Fruit fly (Drosophila melanogaster) whole organism, embryonic: ENCODE measurements around the gene grnd.

Source experiments
- Abd-B ChIP-seq: fragments of 200-800 bp; sonication (Bioruptor generic); optimal IDR thresholded peaks from 2 replicates; lab custom pipeline; 2018; ENCODE audit warnings: missing biosample characterization, mild to moderate bottlenecking, missing genetic modification characterization, moderate library complexity
- Asciz ChIP-seq: fragments of 200-800 bp; sonication (Bioruptor generic); optimal IDR thresholded peaks from 2 replicates; lab custom pipeline; 2017; ENCODE audit warnings: missing biosample characterization, mild to moderate bottlenecking, missing genetic modification characterization, missing genetic modification reagents
- CG10321 ChIP-seq: fragments of 200-800 bp; sonication (Bioruptor generic); IDR thresholded peaks from 2 replicates; pipeline ENCODE4 v1.3.6; 2022; ENCODE audit warnings: missing biosample characterization, missing genetic modification characterization
- CG10543 ChIP-seq: fragments of 200-800 bp; sonication (Bioruptor generic); optimal IDR thresholded peaks from 3 replicates; lab custom pipeline; 2017; ENCODE audit warnings: missing biosample characterization, mild to moderate bottlenecking, missing genetic modification characterization, moderate library complexity
- CG11456 ChIP-seq: fragments of 200-800 bp; sonication (Bioruptor generic); IDR thresholded peaks from 3 replicates; pipeline ENCODE4 v1.3.6; 2022; ENCODE audit warnings: missing biosample characterization, missing genetic modification characterization
- CG11560 ChIP-seq: fragments of 200-800 bp; sonication (Bioruptor generic); IDR thresholded peaks from 3 replicates; pipeline ENCODE4 v1.3.6; 2022; ENCODE audit warnings: missing biosample characterization, missing genetic modification characterization
- CG12391 ChIP-seq: fragments of 200-800 bp; sonication (Bioruptor generic); optimal IDR thresholded peaks from 3 replicates; lab custom pipeline; 2018; ENCODE audit warnings: missing biosample characterization, mild to moderate bottlenecking, missing genetic modification characterization, moderate library complexity
- CG14710 ChIP-seq: fragments of 200-800 bp; sonication (Bioruptor generic); optimal IDR thresholded peaks from 3 replicates; lab custom pipeline; 2019; ENCODE audit warnings: missing biosample characterization, mild to moderate bottlenecking, missing genetic modification characterization, moderate library complexity
- CG15269 ChIP-seq: fragments of 200-800 bp; sonication (Bioruptor generic); optimal IDR thresholded peaks from 2 replicates; lab custom pipeline; 2018; ENCODE audit warnings: missing biosample characterization, mild to moderate bottlenecking, missing genetic modification characterization, moderate library complexity
- CG1529 ChIP-seq: fragments of 200-800 bp; sonication (Bioruptor generic); optimal IDR thresholded peaks from 3 replicates; lab custom pipeline; 2018; ENCODE audit warnings: missing biosample characterization, missing genetic modification characterization
- CG18476 ChIP-seq: fragments of 200-800 bp; sonication (Bioruptor generic); optimal IDR thresholded peaks from 2 replicates; lab custom pipeline; 2016; ENCODE audit warnings: missing biosample characterization, mild to moderate bottlenecking, missing genetic modification characterization
- CG2875 ChIP-seq: fragments of 200-800 bp; sonication (Bioruptor generic); optimal IDR thresholded peaks from 2 replicates; lab custom pipeline; 2017; ENCODE audit warnings: missing biosample characterization, mild to moderate bottlenecking, missing genetic modification characterization, missing genetic modification reagents
- CG43689 ChIP-seq: fragments of 200-800 bp; sonication (Bioruptor generic); IDR thresholded peaks from 2 replicates; pipeline ENCODE4 v1.3.6; 2022; ENCODE audit warnings: missing biosample characterization, missing genetic modification characterization
- CG5180 ChIP-seq: fragments of 200-800 bp; sonication (Bioruptor generic); optimal IDR thresholded peaks from 3 replicates; lab custom pipeline; 2017; ENCODE audit warnings: missing biosample characterization, missing genetic modification characterization, mild to moderate bottlenecking, moderate library complexity, missing genetic modification reagents
- CG6272 ChIP-seq: fragments of 200-800 bp; sonication (Bioruptor generic); IDR thresholded peaks from 2 replicates; pipeline ENCODE4 v1.3.6; 2022; ENCODE audit warnings: missing biosample characterization, missing genetic modification characterization
- CG6654 ChIP-seq: fragments of 200-800 bp; sonication (Bioruptor generic); optimal IDR thresholded peaks from 2 replicates; lab custom pipeline; 2017; ENCODE audit warnings: missing biosample characterization, mild to moderate bottlenecking, missing genetic modification characterization
- CG6683 ChIP-seq: fragments of 200-800 bp; sonication (Bioruptor generic); optimal IDR thresholded peaks from 2 replicates; lab custom pipeline; 2017; ENCODE audit warnings: missing biosample characterization, mild to moderate bottlenecking, missing genetic modification characterization, missing genetic modification reagents
- CG6854 ChIP-seq: fragments of 200-800 bp; sonication (Bioruptor generic); optimal IDR thresholded peaks from 3 replicates; lab custom pipeline; 2017; ENCODE audit warnings: missing biosample characterization, mild to moderate bottlenecking, missing genetic modification characterization
- CG7271 ChIP-seq: fragments of 200-800 bp; sonication (Bioruptor generic); optimal IDR thresholded peaks from 2 replicates; lab custom pipeline; 2018; ENCODE audit warnings: missing biosample characterization, mild to moderate bottlenecking, missing genetic modification characterization, moderate library complexity
- CG8281 ChIP-seq: fragments of 200-800 bp; sonication (Bioruptor generic); optimal IDR thresholded peaks from 2 replicates; lab custom pipeline; 2018; ENCODE audit warnings: missing biosample characterization, mild to moderate bottlenecking, missing genetic modification characterization, moderate library complexity
- CG8359 ChIP-seq: fragments of 200-800 bp; sonication (Bioruptor generic); optimal IDR thresholded peaks from 2 replicates; lab custom pipeline; 2017; ENCODE audit warnings: missing biosample characterization, mild to moderate bottlenecking, missing genetic modification characterization, borderline replicate concordance
- CG8478 ChIP-seq: fragments of >200 bp; optimal IDR thresholded peaks from 2 replicates; lab custom pipeline; 2018
- CG9609 ChIP-seq: fragments of 200-800 bp; sonication (Bioruptor generic); optimal IDR thresholded peaks from 3 replicates; lab custom pipeline; 2016; ENCODE audit warnings: missing biosample characterization, missing genetic modification characterization
- Dp ChIP-seq: fragments of 200-800 bp; sonication (Bioruptor generic); optimal IDR thresholded peaks from 2 replicates; lab custom pipeline; 2018; ENCODE audit warnings: missing biosample characterization, mild to moderate bottlenecking, missing genetic modification characterization, moderate library complexity
- Ets97D ChIP-seq: fragments of 200-800 bp; sonication (Bioruptor generic); optimal IDR thresholded peaks from 3 replicates; lab custom pipeline; 2016; ENCODE audit warnings: missing biosample characterization, missing genetic modification characterization
- HLH54F ChIP-seq: fragments of 200-800 bp; sonication (Bioruptor generic); optimal IDR thresholded peaks from 3 replicates; lab custom pipeline; 2016; ENCODE audit warnings: missing biosample characterization, missing genetic modification characterization
- Lhr ChIP-seq: fragments of 200-800 bp; sonication (Bioruptor generic); optimal IDR thresholded peaks from 3 replicates; lab custom pipeline; 2017; ENCODE audit warnings: mild to moderate bottlenecking, missing biosample characterization, missing genetic modification reagents, missing genetic modification characterization
- Oli ChIP-seq: fragments of 200-800 bp; sonication (Bioruptor generic); optimal IDR thresholded peaks from 2 replicates; lab custom pipeline; 2018; ENCODE audit warnings: missing biosample characterization, mild to moderate bottlenecking, missing genetic modification characterization, moderate library complexity
- Sry-δ ChIP-seq: fragments of 200-800 bp; sonication (Bioruptor generic); optimal IDR thresholded peaks from 2 replicates; lab custom pipeline; 2016; ENCODE audit warnings: missing biosample characterization, missing genetic modification characterization
- Taf1 ChIP-seq: fragments of 200-800 bp; sonication (Bioruptor generic); IDR thresholded peaks from 2 replicates; pipeline ENCODE4 v1.3.6; 2022; ENCODE audit warnings: missing biosample characterization, missing genetic modification characterization
- amos ChIP-seq: fragments of 200-800 bp; sonication (Bioruptor generic); IDR thresholded peaks from 2 replicates; pipeline ENCODE4 v1.3.6; 2022; ENCODE audit warnings: missing biosample characterization, missing genetic modification characterization; ENCODE audit not compliant: partially characterized antibody
- ara ChIP-seq: fragments of 200-800 bp; sonication (Bioruptor generic); IDR thresholded peaks from 2 replicates; pipeline ENCODE4 v1.3.6; 2022; ENCODE audit warnings: missing biosample characterization, missing genetic modification characterization
- bcd ChIP-seq: fragments of 200-800 bp; sonication (Bioruptor generic); optimal IDR thresholded peaks from 2 replicates; lab custom pipeline; 2017; ENCODE audit warnings: missing biosample characterization, mild to moderate bottlenecking, missing genetic modification characterization
- chn ChIP-seq: fragments of 200-800 bp; sonication (Bioruptor generic); optimal IDR thresholded peaks from 2 replicates; lab custom pipeline; 2016; ENCODE audit warnings: missing biosample characterization, missing genetic modification characterization
- crc ChIP-seq: fragments of 200-800 bp; sonication (Bioruptor generic); optimal IDR thresholded peaks from 2 replicates; lab custom pipeline; 2016; ENCODE audit warnings: missing biosample characterization, missing genetic modification characterization
- dysf ChIP-seq: fragments of 200-800 bp; sonication (Bioruptor generic); IDR thresholded peaks from 3 replicates; pipeline ENCODE4 v1.3.6; 2022; ENCODE audit warnings: missing biosample characterization, missing genetic modification characterization
- emc ChIP-seq: fragments of 200-800 bp; sonication (Bioruptor generic); optimal IDR thresholded peaks from 2 replicates; lab custom pipeline; 2016; ENCODE audit warnings: missing biosample characterization, missing genetic modification characterization
- en ChIP-seq: fragments of 200-800 bp; sonication (Bioruptor generic); optimal IDR thresholded peaks from 2 replicates; lab custom pipeline; 2016; ENCODE audit warnings: missing biosample characterization, missing genetic modification characterization
- gce ChIP-seq: fragments of 200-800 bp; sonication (Bioruptor generic); IDR thresholded peaks from 3 replicates; pipeline ENCODE4 v1.3.6; 2022; ENCODE audit warnings: missing biosample characterization, missing genetic modification characterization
- gsb-n ChIP-seq: fragments of 200-800 bp; sonication (Bioruptor generic); optimal IDR thresholded peaks from 3 replicates; lab custom pipeline; 2018; ENCODE audit warnings: missing biosample characterization, mild to moderate bottlenecking, missing genetic modification characterization
- jigr1 ChIP-seq: fragments of 200-800 bp; sonication (Bioruptor generic); IDR thresholded peaks from 3 replicates; pipeline ENCODE4 v1.3.6; 2022; ENCODE audit warnings: missing biosample characterization, missing genetic modification characterization
- jing ChIP-seq: fragments of 200-800 bp; sonication (Bioruptor generic); optimal IDR thresholded peaks from 2 replicates; lab custom pipeline; 2018; ENCODE audit warnings: missing biosample characterization, mild to moderate bottlenecking, missing genetic modification characterization
- maf-S ChIP-seq: fragments of 200-800 bp; sonication (Bioruptor generic); optimal IDR thresholded peaks from 2 replicates; lab custom pipeline; 2016; ENCODE audit warnings: missing biosample characterization, missing genetic modification characterization
- mirr ChIP-seq: fragments of 200-800 bp; sonication (Bioruptor generic); optimal IDR thresholded peaks from 3 replicates; lab custom pipeline; 2018; ENCODE audit warnings: missing biosample characterization, mild to moderate bottlenecking, missing genetic modification characterization
- p53 ChIP-seq: fragments of 200-800 bp; sonication (Bioruptor generic); optimal IDR thresholded peaks from 2 replicates; lab custom pipeline; 2016; ENCODE audit warnings: missing biosample characterization, missing genetic modification characterization
- peb ChIP-seq: fragments of 200-800 bp; sonication (Bioruptor generic); IDR thresholded peaks from 2 replicates; pipeline ENCODE4 v1.3.6; 2022; ENCODE audit warnings: missing biosample characterization, missing genetic modification characterization
- phol ChIP-seq: fragments of 200-800 bp; sonication (Bioruptor generic); optimal IDR thresholded peaks from 3 replicates; lab custom pipeline; 2018; ENCODE audit warnings: missing biosample characterization, mild to moderate bottlenecking, missing genetic modification characterization, moderate library complexity
- shn ChIP-seq: fragments of 200-800 bp; sonication (Bioruptor generic); optimal IDR thresholded peaks from 3 replicates; lab custom pipeline; 2016; ENCODE audit warnings: missing biosample characterization, missing genetic modification characterization
- vvl ChIP-seq: fragments of 200-800 bp; sonication (Bioruptor generic); IDR thresholded peaks from 2 replicates; pipeline ENCODE4 v1.3.6; 2022; ENCODE audit warnings: missing biosample characterization, missing genetic modification characterization
- wek ChIP-seq: fragments of 200-800 bp; sonication (Bioruptor generic); optimal IDR thresholded peaks from 3 replicates; lab custom pipeline; 2018; ENCODE audit warnings: missing biosample characterization, mild to moderate bottlenecking, missing genetic modification characterization, moderate library complexity
- zfh1 ChIP-seq: fragments of 200-800 bp; sonication (Bioruptor generic); IDR thresholded peaks from 3 replicates; pipeline ENCODE4 v1.3.6; 2022; ENCODE audit warnings: missing biosample characterization, missing genetic modification characterization

Gene grnd

DNA sequence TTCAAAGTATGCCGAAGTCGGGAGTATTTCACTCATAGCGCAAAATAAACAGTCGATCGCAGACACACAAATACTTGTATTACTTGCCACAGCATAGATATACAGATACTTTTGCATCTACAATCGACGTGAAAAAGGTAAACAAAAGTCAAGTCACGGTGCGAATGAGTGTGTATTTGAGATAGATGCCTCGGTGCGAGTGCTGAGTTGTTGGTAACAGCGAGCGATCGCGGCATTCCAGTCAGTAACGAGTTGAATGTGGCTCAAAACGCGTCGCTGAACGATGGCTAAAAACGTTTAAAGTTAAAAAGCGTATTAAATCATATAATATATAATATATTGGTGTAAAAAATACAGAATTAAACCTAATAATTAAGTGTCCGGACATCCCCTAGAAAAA, at the start of gene grnd (continued):
- TF ChIP-seq chn, result no peak
- TF ChIP-seq zfh1 (GFP tag; lab: Robert Waterston, UW), result no peak
- no peak for TF ChIP-seq Sry-δ (GFP tag; lab: Kevin White, UChicago)
- peak; percentile 9 for TF ChIP-seq wek (GFP tag; lab: Kevin White, UChicago)
- no peak for TF ChIP-seq Taf1 (GFP tag; lab: Robert Waterston, UW)
- no peak for TF ChIP-seq CG6272 (GFP tag; lab: Robert Waterston, UW)
- TF ChIP-seq CG6683 (GFP tag; lab: Kevin White, UChicago), result no peak
- TF ChIP-seq CG7271 (tag; lab: Kevin White, UChicago), result no peak
- TF ChIP-seq CG43689 (GFP tag; lab: Robert Waterston, UW), result no peak
- peak; percentile 26; the same call in 1 of the 2 replicates for TF ChIP-seq amos
- TF ChIP-seq CG8359 (GFP tag; lab: Kevin White, UChicago), result no peak
- TF ChIP-seq, all 482 proteins: peak for 18

dm6 chr2L:18441220-18441619, 44.0 kb upstream of the grnd start:
- TF ChIP-seq vvl (no peak; the same call in 1 of the 2 replicates), mirr (no peak), Abd-B (GFP tag; lab: Kevin White, UChicago) (no peak), CG14710 (tag; lab: Kevin White, UChicago) (peak; percentile 23), p53 (GFP tag; lab: Kevin White, UChicago) (no peak), emc (GFP tag; lab: Kevin White, UChicago) (no peak), gsb-n (tag; lab: Kevin White, UChicago) (no peak), maf-S (GFP tag; lab: Kevin White, UChicago) (no peak), CG11456 (GFP tag; lab: Robert Waterston, UW) (peak; percentile 78), Ets97D (GFP tag; lab: Kevin White, UChicago) (peak; percentile 5), CG2875 (peak; percentile 17), CG1529 (no peak), CG8478 (lab: Kevin White, UChicago) (no peak), Dp (GFP tag; lab: Kevin White, UChicago) (no peak), Asciz (GFP tag; lab: Kevin White, UChicago) (no peak), CG15269 (tag; lab: Kevin White, UChicago) (peak; percentile 17), CG6654 (GFP tag; lab: Kevin White, UChicago) (no peak), en (GFP tag; lab: Kevin White, UChicago) (no peak), peb (GFP tag; lab: Robert Waterston, UW) (no peak), Taf1 (GFP tag; lab: Robert Waterston, UW) (no peak), CG9609 (no peak), HLH54F (GFP tag; lab: Kevin White, UChicago) (no peak), crc (GFP tag; lab: Kevin White, UChicago) (no peak), CG10543 (GFP tag; lab: Kevin White, UChicago) (no peak), bcd (GFP tag; lab: Kevin White, UChicago) (peak; percentile 31), CG8281 (tag; lab: Kevin White, UChicago) (no peak), CG5180 (GFP tag; lab: Kevin White, UChicago) (no peak), CG18476 (GFP tag; lab: Kevin White, UChicago) (no peak), Oli (no peak), jigr1 (GFP tag; lab: Robert Waterston, UW) (no peak), phol (peak; percentile 13), CG10321 (peak; percentile 15; the same call in 1 of the 2 replicates), CG11560 (no peak), dysf (GFP tag; lab: Robert Waterston, UW) (peak; percentile 47; the same call in 1 of the 3 replicates), gce (GFP tag; lab: Robert Waterston, UW) (no peak), Lhr (GFP tag; lab: Kevin White, UChicago) (peak; percentile 31), ara (no peak), jing (GFP tag; lab: Kevin White, UChicago) (no peak), shn (GFP tag; lab: Kevin White, UChicago) (no peak), CG6854 (no peak), CG12391 (tag; lab: Kevin White, UChicago) (no peak)
